Worm (Caenorhabditis elegans) whole organism, dauer: ENCODE measurements around the gene F36H5.9.

Experiments used
- unc-62 ChIP-seq: sonication (generic microtip); optimal IDR thresholded peaks from 2 replicates; lab custom pipeline; 2017; ENCODE audit warnings: missing biosample characterization, missing genetic modification reagents, missing genetic modification characterization

Gene F36H5.9

DNA sequence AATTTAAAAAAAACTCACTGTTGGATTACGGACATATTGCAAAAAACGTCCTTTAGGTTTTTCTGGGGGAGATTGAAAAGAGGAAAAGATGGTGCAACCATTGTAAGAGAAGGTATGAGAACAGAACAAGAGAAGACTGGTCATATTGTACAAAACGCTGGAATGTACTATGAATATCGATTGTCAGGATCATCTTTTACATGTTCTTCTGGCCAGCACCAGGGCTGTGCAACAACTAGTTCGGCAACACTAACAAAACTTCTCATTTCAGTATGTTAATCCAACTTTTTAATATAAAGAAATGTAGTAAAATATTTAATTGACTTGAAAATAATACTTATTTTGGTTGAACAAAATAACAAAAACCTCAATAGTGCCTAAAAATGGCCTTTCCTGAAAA lies 49.5 kb downstream of the F36H5.9 start, which contains the start of gene fbxb-47:
Gene fbxb-47 (minus strand): TSS at position 101 of the 400 bp plus-strand sequence.
- no peak for TF ChIP-seq unc-62 (GFP tag; lab: Kevin White, UChicago)
